Worm (Caenorhabditis elegans): Measurements from ENCODE around the gene srh-98.

The srh-98 gene

ce11 chrV:16225524-16226116 is 9.9 kb downstream of the srh-98 start (continued):
- TF ChIP-seq daf-16 (GFP tag; optimal IDR thresholded peaks at IDR 0.05) (peak in 1 of 2 experiments; percentile 31), daf-16 (tag; optimal IDR thresholded peaks at IDR 0.05) (no peak), aly-2 (tag; optimal IDR thresholded peaks at IDR 0.05) (no peak), madf-5 (GFP tag; IDR thresholded peaks at IDR 0.05) (no peak), unc-130 (GFP tag; optimal IDR thresholded peaks at IDR 0.05) (peak; percentile 12), nhr-48 (tag; optimal IDR thresholded peaks at IDR 0.05) (peak; percentile 35), dmd-8 (GFP tag; IDR thresholded peaks at IDR 0.05) (no peak), nhr-11 (tag; optimal IDR thresholded peaks at IDR 0.05) (no peak), Y75B8A.6 (GFP tag; IDR thresholded peaks at IDR 0.05) (0 out of 2 replicates have a peak, but pooled peaks have one; percentile 17), ceh-28 (tag; optimal IDR thresholded peaks at IDR 0.05) (no peak), F44E2.7 (GFP tag; IDR thresholded peaks at IDR 0.05) (no peak), zfp-2 (tag; optimal IDR thresholded peaks at IDR 0.05) (no peak), sdz-12 (GFP tag; optimal IDR thresholded peaks at IDR 0.05) (no peak), mdt-29 (GFP tag; IDR thresholded peaks at IDR 0.05) (0 out of 2 replicates have a peak, but pooled peaks have one; percentile 25), F26F4.8 (GFP tag; conservative IDR thresholded peaks at IDR 0.05) (no peak), hlh-11 (tag; optimal IDR thresholded peaks at IDR 0.05) (peak; percentile 14), F49E8.2 (tag; optimal IDR thresholded peaks at IDR 0.05; ENCODE audit: borderline replicate concordance) (peak; percentile 81), lin-39 (tag; optimal IDR thresholded peaks at IDR 0.05) (no peak), T26A8.4 (GFP tag; IDR thresholded peaks at IDR 0.05) (no peak), nhr-77 (tag; optimal IDR thresholded peaks at IDR 0.05) (no peak), snpc-1.2 (GFP tag; IDR thresholded peaks at IDR 0.05) (peak; percentile 65), lin-38 (GFP tag; IDR thresholded peaks at IDR 0.05) (peak; percentile 40; the same call in 1 of the 2 replicates), hif-1 (tag; optimal IDR thresholded peaks at IDR 0.05) (no peak), tra-1 (GFP tag; IDR thresholded peaks at IDR 0.05) (peak; percentile 42; the same call in 1 of the 2 replicates), lin-15B (tag; optimal IDR thresholded peaks at IDR 0.05) (no peak), nhr-41 (GFP tag; IDR thresholded peaks at IDR 0.05) (no peak), ama-1 (optimal IDR thresholded peaks at IDR 0.05) (no peak), nhr-6 (tag; optimal IDR thresholded peaks at IDR 0.05) (no peak), dve-1 (tag; optimal IDR thresholded peaks at IDR 0.05; ENCODE audit: insufficient read depth) (peak; percentile 18), Y5F2A.4 (GFP tag; optimal IDR thresholded peaks at IDR 0.05) (no peak), D1046.2 (GFP tag; IDR thresholded peaks at IDR 0.05) (no peak), ceh-44 (GFP tag; IDR thresholded peaks at IDR 0.05) (peak; percentile 85), mes-2 (tag; optimal IDR thresholded peaks at IDR 0.05; ENCODE audit: poor library complexity, severe bottlenecking) (no peak), nhr-237 (tag; optimal IDR thresholded peaks at IDR 0.05) (no peak), lim-7 (GFP tag; IDR thresholded peaks at IDR 0.05) (no peak), hmg-1.1 (GFP tag; IDR thresholded peaks at IDR 0.05) (no peak), lsy-2 (tag; optimal IDR thresholded peaks at IDR 0.05) (no peak), nhr-28 (tag; optimal IDR thresholded peaks at IDR 0.05) (no peak)

- TF ChIP-seq nhr-28 (tag; optimal IDR thresholded peaks at IDR 0.05) (peak; percentile 54), nhr-77 (tag; optimal IDR thresholded peaks at IDR 0.05) (no peak), zip-2 (tag; optimal IDR thresholded peaks at IDR 0.05) (no peak)
Measured at ce11 chrV:16224027-16224426, 11.5 kb downstream of the srh-98 start, which contains the start of gene stdh-2. Gene stdh-2 (plus strand): TSS chrV:16224327.

ce11 chrV:16220020-16220419 is 15.5 kb downstream of the srh-98 start:
- TF ChIP-seq unc-62 (GFP tag; optimal IDR thresholded peaks at IDR 0.05 in 1 of 2), result peak in 1 of 2 experiments; percentile 93
- no peak for TF ChIP-seq unc-62 (tag; optimal IDR thresholded peaks at IDR 0.05)
- TF ChIP-seq lin-15B (tag; optimal IDR thresholded peaks at IDR 0.05), result no peak

All from whole organism, L4 larva.